Fruit fly (Drosophila melanogaster) whole organism, embryonic: ENCODE data around the gene CG13248.

Source experiments
- Atf3 ChIP-seq: fragments of 200-800 bp; sonication (Bioruptor generic); optimal IDR thresholded peaks from 3 replicates; lab custom pipeline; 2016; ENCODE audit warnings: missing biosample characterization, missing genetic modification characterization
- CG10274 ChIP-seq: fragments of 200-800 bp; sonication (Bioruptor generic); optimal IDR thresholded peaks from 3 replicates; lab custom pipeline; 2017; ENCODE audit warnings: missing biosample characterization, mild to moderate bottlenecking, missing genetic modification characterization
- CG10321 ChIP-seq: fragments of 200-800 bp; sonication (Bioruptor generic); IDR thresholded peaks from 2 replicates; pipeline ENCODE4 v1.3.6; 2022; ENCODE audit warnings: missing biosample characterization, missing genetic modification characterization
- CG10462 ChIP-seq: fragments of 200-800 bp; sonication (Bioruptor generic); optimal IDR thresholded peaks from 2 replicates; lab custom pipeline; 2016; ENCODE audit warnings: missing biosample characterization, missing genetic modification characterization
- CG10543 ChIP-seq: fragments of 200-800 bp; sonication (Bioruptor generic); optimal IDR thresholded peaks from 3 replicates; lab custom pipeline; 2017; ENCODE audit warnings: missing biosample characterization, mild to moderate bottlenecking, missing genetic modification characterization, moderate library complexity
- CG11093 ChIP-seq: fragments of 200-800 bp; sonication (Bioruptor generic); IDR thresholded peaks from 3 replicates; pipeline ENCODE4 v1.3.6; 2022; ENCODE audit warnings: missing biosample characterization, missing genetic modification characterization
- CG11560 ChIP-seq: fragments of 200-800 bp; sonication (Bioruptor generic); IDR thresholded peaks from 3 replicates; pipeline ENCODE4 v1.3.6; 2022; ENCODE audit warnings: missing biosample characterization, missing genetic modification characterization
- CG12155 ChIP-seq: fragments of 200-800 bp; sonication (Bioruptor generic); optimal IDR thresholded peaks from 3 replicates; lab custom pipeline; 2016; ENCODE audit warnings: missing biosample characterization, missing genetic modification characterization
- CG12299 ChIP-seq: fragments of 200-800 bp; sonication (Bioruptor generic); optimal IDR thresholded peaks from 2 replicates; lab custom pipeline; 2018; ENCODE audit warnings: missing biosample characterization, mild to moderate bottlenecking, missing genetic modification characterization
- CG12391 ChIP-seq: fragments of 200-800 bp; sonication (Bioruptor generic); optimal IDR thresholded peaks from 3 replicates; lab custom pipeline; 2018; ENCODE audit warnings: missing biosample characterization, mild to moderate bottlenecking, missing genetic modification characterization, moderate library complexity
- CG12744 ChIP-seq: fragments of 200-800 bp; sonication (Bioruptor generic); optimal IDR thresholded peaks from 2 replicates; lab custom pipeline; 2016; ENCODE audit warnings: missing biosample characterization, missing genetic modification characterization
- CG12769 ChIP-seq: fragments of 200-800 bp; sonication (Bioruptor generic); optimal IDR thresholded peaks from 2 replicates; lab custom pipeline; 2019; ENCODE audit warnings: missing biosample characterization, mild to moderate bottlenecking, missing genetic modification characterization, moderate library complexity
- CG13287 ChIP-seq: fragments of 200-800 bp; sonication (Bioruptor generic); IDR thresholded peaks from 2 replicates; pipeline ENCODE4 v1.3.6; 2022; ENCODE audit warnings: missing biosample characterization, missing genetic modification characterization; ENCODE audit not compliant: partially characterized antibody
- CG13894 ChIP-seq: fragments of 200-800 bp; sonication (Bioruptor generic); optimal IDR thresholded peaks from 3 replicates; lab custom pipeline; 2018; ENCODE audit warnings: missing biosample characterization, mild to moderate bottlenecking, missing genetic modification characterization, moderate library complexity
- CG1603 ChIP-seq: fragments of 200-800 bp; sonication (Bioruptor generic); optimal IDR thresholded peaks from 2 replicates; lab custom pipeline; 2019; ENCODE audit warnings: missing biosample characterization, mild to moderate bottlenecking, missing genetic modification characterization, moderate library complexity
- CG17385 ChIP-seq: fragments of 200-800 bp; sonication (Bioruptor generic); optimal IDR thresholded peaks from 3 replicates; lab custom pipeline; 2018; ENCODE audit warnings: missing biosample characterization, mild to moderate bottlenecking, missing genetic modification characterization
- CG2116 ChIP-seq: fragments of 200-800 bp; sonication (Bioruptor generic); optimal IDR thresholded peaks from 3 replicates; lab custom pipeline; 2018; ENCODE audit warnings: missing biosample characterization, mild to moderate bottlenecking, missing genetic modification characterization
- CG3995 ChIP-seq: fragments of 200-800 bp; sonication (Bioruptor generic); optimal IDR thresholded peaks from 3 replicates; lab custom pipeline; 2016; ENCODE audit warnings: missing biosample characterization, missing genetic modification characterization
- CG5180 ChIP-seq: fragments of 200-800 bp; sonication (Bioruptor generic); optimal IDR thresholded peaks from 3 replicates; lab custom pipeline; 2017; ENCODE audit warnings: missing biosample characterization, missing genetic modification characterization, mild to moderate bottlenecking, moderate library complexity, missing genetic modification reagents
- CG6813 ChIP-seq: fragments of 200-800 bp; sonication (Bioruptor generic); optimal IDR thresholded peaks from 2 replicates; lab custom pipeline; 2017; ENCODE audit warnings: missing biosample characterization, missing genetic modification characterization, mild to moderate bottlenecking, moderate library complexity, missing genetic modification reagents
- CG8290 ChIP-seq, 3 experiments: fragments of 200-800 bp; sonication (Bioruptor generic); optimal IDR thresholded peaks; 2 replicates each; lab custom pipeline; 2016 to 2019; ENCODE audit warnings: missing biosample characterization in 3 of 3, missing genetic modification characterization in 3 of 3, mild to moderate bottlenecking in 2 of 3, moderate library complexity in 1 of 3
- CG9727 ChIP-seq: fragments of 200-800 bp; sonication (Bioruptor generic); optimal IDR thresholded peaks from 3 replicates; lab custom pipeline; 2017; ENCODE audit warnings: missing biosample characterization, mild to moderate bottlenecking, missing genetic modification characterization
- CG9817 ChIP-seq: fragments of 200-800 bp; sonication (Bioruptor generic); optimal IDR thresholded peaks from 2 replicates; lab custom pipeline; 2018; ENCODE audit warnings: missing biosample characterization, mild to moderate bottlenecking, missing genetic modification characterization, moderate library complexity
- CkIIα-i1 ChIP-seq: fragments of 200-800 bp; sonication (Bioruptor generic); IDR thresholded peaks from 2 replicates; pipeline ENCODE4 v1.3.6; 2022; ENCODE audit warnings: missing biosample characterization, missing genetic modification characterization
- CrebB ChIP-seq: fragments of 200-800 bp; sonication (Bioruptor generic); optimal IDR thresholded peaks from 3 replicates; lab custom pipeline; 2018; ENCODE audit warnings: missing biosample characterization, mild to moderate bottlenecking, missing genetic modification characterization
- Deaf1 ChIP-seq: fragments of 200-800 bp; optimal IDR thresholded peaks from 3 replicates; lab custom pipeline; 2019; ENCODE audit warnings: missing biosample characterization, mild to moderate bottlenecking, missing genetic modification characterization, moderate library complexity
- Dref ChIP-seq: fragments of 200-800 bp; sonication (Bioruptor generic); IDR thresholded peaks from 2 replicates; pipeline ENCODE4 v1.3.6; 2022; ENCODE audit warnings: missing biosample characterization, missing genetic modification characterization
- GATAe ChIP-seq: fragments of 200-800 bp; sonication (Bioruptor generic); conservative IDR thresholded peaks from 2 replicates; pipeline ENCODE4 v1.3.6; 2022; ENCODE audit warnings: missing biosample characterization, missing genetic modification characterization
- HLH54F ChIP-seq: fragments of 200-800 bp; sonication (Bioruptor generic); optimal IDR thresholded peaks from 3 replicates; lab custom pipeline; 2016; ENCODE audit warnings: missing biosample characterization, missing genetic modification characterization
- HmgD ChIP-seq: fragments of 200-800 bp; sonication (Bioruptor generic); optimal IDR thresholded peaks from 3 replicates; lab custom pipeline; 2016; ENCODE audit warnings: missing biosample characterization, missing genetic modification characterization
- Hmr ChIP-seq: fragments of 200-800 bp; sonication (Bioruptor generic); optimal IDR thresholded peaks from 3 replicates; lab custom pipeline; 2017; ENCODE audit warnings: mild to moderate bottlenecking, missing biosample characterization, missing genetic modification reagents, missing genetic modification characterization
- NC2α ChIP-seq: fragments of 200-800 bp; sonication (Bioruptor generic); optimal IDR thresholded peaks from 2 replicates; lab custom pipeline; 2016; ENCODE audit warnings: missing biosample characterization, missing genetic modification characterization
- NFAT ChIP-seq: fragments of 200-800 bp; sonication (Bioruptor generic); IDR thresholded peaks from 2 replicates; pipeline ENCODE4 v1.3.6; 2022; ENCODE audit warnings: missing biosample characterization, missing genetic modification characterization
- PHDP ChIP-seq: fragments of 200-800 bp; sonication (Bioruptor generic); optimal IDR thresholded peaks from 3 replicates; lab custom pipeline; 2018; ENCODE audit warnings: missing biosample characterization, mild to moderate bottlenecking, missing genetic modification characterization, moderate library complexity
- Pdp1 ChIP-seq, 2 experiments: fragments of 200-800 bp; sonication (Bioruptor generic); optimal IDR thresholded peaks; 3 replicates each; lab custom pipeline; 2016; ENCODE audit warnings: missing biosample characterization in 2 of 2, missing genetic modification characterization in 2 of 2, mild to moderate bottlenecking in 1 of 2, moderate library complexity in 1 of 2
- Ssrp ChIP-seq: fragments of 200-800 bp; sonication (Bioruptor generic); optimal IDR thresholded peaks from 2 replicates; lab custom pipeline; 2018; ENCODE audit warnings: missing biosample characterization, mild to moderate bottlenecking, missing genetic modification characterization, moderate library complexity
- ato ChIP-seq: fragments of 200-800 bp; sonication (Bioruptor generic); IDR thresholded peaks from 2 replicates; pipeline ENCODE4 v1.3.6; 2022; ENCODE audit warnings: missing biosample characterization, missing genetic modification characterization; ENCODE audit not compliant: partially characterized antibody
- cg ChIP-seq: fragments of 200-800 bp; sonication (Bioruptor generic); optimal IDR thresholded peaks from 3 replicates; lab custom pipeline; 2019; ENCODE audit warnings: missing biosample characterization, mild to moderate bottlenecking, missing genetic modification characterization, moderate library complexity
- chinmo ChIP-seq: fragments of 200-800 bp; sonication (Bioruptor generic); IDR thresholded peaks from 4 replicates; pipeline ENCODE4 v1.3.6; 2022; ENCODE audit warnings: missing biosample characterization, missing genetic modification characterization; ENCODE audit not compliant: partially characterized antibody
- chn ChIP-seq: fragments of 200-800 bp; sonication (Bioruptor generic); optimal IDR thresholded peaks from 2 replicates; lab custom pipeline; 2016; ENCODE audit warnings: missing biosample characterization, missing genetic modification characterization
- ci ChIP-seq: fragments of 200-800 bp; sonication (Bioruptor generic); IDR thresholded peaks from 3 replicates; pipeline ENCODE4 v1.3.6; 2022; ENCODE audit warnings: missing biosample characterization, missing genetic modification characterization
- croc ChIP-seq: fragments of 200-800 bp; sonication (Bioruptor generic); conservative IDR thresholded peaks from 3 replicates; pipeline ENCODE4 v1.3.6; 2022; ENCODE audit warnings: missing biosample characterization, missing genetic modification characterization
- danr ChIP-seq: fragments of 200-800 bp; sonication (Bioruptor generic); IDR thresholded peaks from 2 replicates; pipeline ENCODE4 v1.3.6; 2022; ENCODE audit warnings: missing biosample characterization, missing genetic modification characterization
- dimm ChIP-seq: fragments of 200-800 bp; sonication (Bioruptor generic); IDR thresholded peaks from 2 replicates; pipeline ENCODE4 v1.3.6; 2022; ENCODE audit warnings: missing biosample characterization, missing genetic modification characterization
- emc ChIP-seq: fragments of 200-800 bp; sonication (Bioruptor generic); optimal IDR thresholded peaks from 2 replicates; lab custom pipeline; 2016; ENCODE audit warnings: missing biosample characterization, missing genetic modification characterization
- ewg ChIP-seq: fragments of 200-800 bp; sonication (Bioruptor generic); optimal IDR thresholded peaks from 3 replicates; lab custom pipeline; 2017; ENCODE audit warnings: mild to moderate bottlenecking, missing biosample characterization, missing genetic modification reagents, missing genetic modification characterization
- exex ChIP-seq: fragments of 200-800 bp; sonication (Bioruptor generic); optimal IDR thresholded peaks from 4 replicates; lab custom pipeline; 2018; ENCODE audit warnings: missing biosample characterization, mild to moderate bottlenecking, missing genetic modification characterization, moderate library complexity
- ttk ChIP-seq: fragments of 200-800 bp; sonication (Bioruptor generic); IDR thresholded peaks from 2 replicates; pipeline ENCODE4 v2.1.2; 2022; ENCODE audit warnings: missing biosample characterization, missing genetic modification characterization
- z ChIP-seq: fragments of 200-800 bp; sonication (Bioruptor generic); IDR thresholded peaks from 3 replicates; pipeline ENCODE4 v1.3.6; 2022; ENCODE audit warnings: missing biosample characterization, missing genetic modification characterization

The CG13248 gene

DNA sequence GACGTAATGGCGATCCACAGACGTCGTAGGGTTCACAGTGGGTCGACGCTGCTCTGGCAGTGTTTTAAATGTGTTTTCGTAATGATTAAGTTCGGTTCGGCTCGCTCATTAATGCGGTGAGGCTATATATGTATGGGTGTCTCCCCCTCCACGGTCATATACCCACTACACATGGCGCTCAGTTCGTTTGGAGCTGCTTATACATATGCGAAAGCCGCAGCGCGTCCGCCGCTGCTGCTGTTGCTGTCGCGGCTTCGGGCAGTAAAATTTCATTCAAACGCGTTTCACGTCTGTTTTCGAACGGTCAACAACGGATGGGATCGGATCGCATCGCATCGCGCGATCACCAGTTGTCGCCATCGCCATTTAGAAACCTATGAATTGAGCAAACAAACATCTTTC lies 24.4 kb downstream of the CG13248 start (continued):
- no peak for TF ChIP-seq ewg (GFP tag; lab: Kevin White, UChicago)
- peak; percentile 23 for TF ChIP-seq Hmr (GFP tag; lab: Kevin White, UChicago)
- TF ChIP-seq Deaf1 (tag; lab: Kevin White, UChicago), result peak; percentile 41
- peak; percentile 55; the same call in 1 of the 4 replicates for TF ChIP-seq chinmo (GFP tag; lab: Robert Waterston, UW)
- TF ChIP-seq CG10543 (GFP tag; lab: Kevin White, UChicago), result peak; percentile 77
- peak; percentile 53 for TF ChIP-seq cg (GFP tag; lab: Kevin White, UChicago)
- TF ChIP-seq HmgD, result no peak
- 0 out of 2 replicates have a peak, but pooled peaks have one; percentile 15 for TF ChIP-seq Dref (GFP tag; lab: Robert Waterston, UW)
- peak; percentile 81 for TF ChIP-seq CG12769 (tag; lab: Kevin White, UChicago)
- TF ChIP-seq CG5180 (GFP tag; lab: Kevin White, UChicago), result peak; percentile 89
- TF ChIP-seq CG13894 (tag; lab: Kevin White, UChicago), result peak; percentile 45

DNA sequence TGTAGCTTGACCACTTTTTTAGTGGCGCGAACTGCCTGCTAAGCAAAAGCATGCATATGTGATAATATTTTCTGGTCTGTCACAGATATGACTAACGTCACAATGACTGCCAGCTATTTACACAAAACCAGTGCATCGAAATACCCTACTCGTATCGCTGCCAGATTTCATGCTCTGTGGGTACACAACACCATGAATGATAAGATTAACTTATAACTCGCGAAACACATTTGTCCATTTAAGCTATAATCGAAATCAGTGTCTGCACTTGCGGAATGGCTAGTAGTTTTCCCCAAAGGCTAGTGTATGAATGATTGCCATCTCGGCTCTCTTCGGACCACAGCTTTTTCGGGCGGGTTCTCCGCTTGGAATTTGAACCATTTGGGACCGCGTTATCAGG lies 25.0 kb downstream of the CG13248 start:
- TF ChIP-seq CG9727 (GFP tag; lab: Kevin White, UChicago) (no peak), emc (GFP tag; lab: Kevin White, UChicago) (no peak), CG1603 (tag; lab: Kevin White, UChicago) (no peak), CG9817 (tag; lab: Kevin White, UChicago) (no peak), CG6813 (GFP tag; lab: Kevin White, UChicago) (no peak), CG2116 (GFP tag; lab: Kevin White, UChicago) (no peak), z (GFP tag; lab: Robert Waterston, UW) (no peak), HLH54F (GFP tag; lab: Kevin White, UChicago) (no peak), CG8290 (GFP tag; optimal IDR thresholded peaks at IDR 0.05; lab: Kevin White, UChicago) (no peak), CG8290 (tag; optimal IDR thresholded peaks at IDR 0.05; lab: Kevin White, UChicago) (peak in 1 of 2 experiments; percentile 15), danr (GFP tag; lab: Robert Waterston, UW) (no peak), ttk (GFP tag; lab: Robert Waterston, UW) (no peak), CG11093 (no peak), CG3995 (GFP tag; lab: Kevin White, UChicago) (peak; percentile 8), Ssrp (no peak), CG11560 (no peak), Atf3 (GFP tag; lab: Kevin White, UChicago) (no peak), CG12744 (no peak), dimm (no peak), croc (GFP tag; lab: Robert Waterston, UW) (no peak), CG12299 (tag; lab: Kevin White, UChicago) (no peak), CG13287 (no peak), Pdp1 (GFP tag; optimal IDR thresholded peaks at IDR 0.05; lab: Kevin White, UChicago) (no peak), CG10462 (GFP tag; lab: Kevin White, UChicago) (no peak), CkIIα-i1 (GFP tag; lab: Robert Waterston, UW) (no peak), NFAT (GFP tag; lab: Robert Waterston, UW) (no peak), ato (GFP tag; lab: Robert Waterston, UW) (no peak), CG12155 (GFP tag; lab: Kevin White, UChicago) (no peak), CG12391 (tag; lab: Kevin White, UChicago) (no peak), GATAe (peak; percentile 58; the same call in 1 of the 2 replicates), Dref (GFP tag; lab: Robert Waterston, UW) (no peak), NC2α (GFP tag; lab: Kevin White, UChicago) (no peak), chn (GFP tag; lab: Kevin White, UChicago) (no peak), CG17385 (GFP tag; lab: Kevin White, UChicago) (no peak), ci (GFP tag; lab: Robert Waterston, UW) (peak; percentile 24; the same call in 1 of the 3 replicates), CG10321 (no peak), exex (tag; lab: Kevin White, UChicago) (peak; percentile 83), CG10274 (GFP tag; lab: Kevin White, UChicago) (peak; percentile 58), PHDP (tag; lab: Kevin White, UChicago) (no peak), CrebB (tag; lab: Kevin White, UChicago) (peak; percentile 17)
